Worm (Caenorhabditis elegans) whole organism, mixed stage, embryonic: Measurements from ENCODE around the gene ZK1248.15.

Source experiments
- M03D4.4 ChIP-seq: sonication (generic microtip); optimal IDR thresholded peaks from 2 replicates; lab custom pipeline; 2017; ENCODE audit warnings: mild to moderate bottlenecking, missing genetic modification characterization, missing compliant biosample characterization
- blmp-1 ChIP-seq: fragments of 150-350 bp; optimal IDR thresholded peaks from 2 replicates; lab custom pipeline; 2014; ENCODE audit warnings: missing biosample characterization, missing genetic modification characterization
- ceh-39 ChIP-seq: fragments of 150-350 bp; optimal IDR thresholded peaks from 2 replicates; lab custom pipeline; 2014; ENCODE audit warnings: missing biosample characterization, missing genetic modification characterization
- ceh-43 ChIP-seq: fragments of 200-800 bp; sonication (Bioruptor generic); optimal IDR thresholded peaks from 2 replicates; lab custom pipeline; 2018; ENCODE audit warnings: mild to moderate bottlenecking, missing genetic modification characterization, moderate library complexity, missing compliant biosample characterization
- ceh-83 ChIP-seq: fragments of 200-800 bp; sonication (Bioruptor generic); optimal IDR thresholded peaks from 2 replicates; lab custom pipeline; 2018; ENCODE audit warnings: mild to moderate bottlenecking, missing genetic modification characterization, missing compliant biosample characterization
- ces-1 ChIP-seq: fragments of 150-350 bp; optimal IDR thresholded peaks from 2 replicates; lab custom pipeline; 2014; ENCODE audit warnings: missing biosample characterization, missing genetic modification reagents, missing genetic modification characterization
- cnd-1 ChIP-seq: fragments of 200-800 bp; sonication (Bioruptor generic); optimal IDR thresholded peaks from 2 replicates; lab custom pipeline; 2018; ENCODE audit warnings: mild to moderate bottlenecking, missing genetic modification characterization, missing compliant biosample characterization
- drap-1 ChIP-seq: fragments of 200-800 bp; sonication (Bioruptor generic); optimal IDR thresholded peaks from 3 replicates; lab custom pipeline; 2018; ENCODE audit warnings: mild to moderate bottlenecking, missing genetic modification characterization, missing compliant biosample characterization
- elt-1 ChIP-seq: sonication (generic microtip); optimal IDR thresholded peaks from 2 replicates; lab custom pipeline; 2017; ENCODE audit warnings: missing genetic modification characterization, mild to moderate bottlenecking, missing compliant biosample characterization, antibody characterized with exemption, moderate library complexity, borderline replicate concordance; ENCODE audit not compliant: insufficient read depth
- elt-3 ChIP-seq: fragments of 150-350 bp; optimal IDR thresholded peaks from 2 replicates; lab custom pipeline; 2014; ENCODE audit warnings: missing biosample characterization, missing genetic modification characterization
- flh-1 ChIP-seq: fragments of 200-800 bp; sonication (Bioruptor generic); optimal IDR thresholded peaks from 2 replicates; lab custom pipeline; 2018; ENCODE audit warnings: mild to moderate bottlenecking, missing genetic modification characterization, moderate library complexity, missing compliant biosample characterization
- hlh-1 ChIP-seq: fragments of 150-350 bp; optimal IDR thresholded peaks from 2 replicates; lab custom pipeline; 2014; ENCODE audit warnings: missing biosample characterization, missing genetic modification reagents, missing genetic modification characterization
- lin-32 ChIP-seq: fragments of 200-800 bp; sonication (Bioruptor generic); optimal IDR thresholded peaks from 2 replicates; lab custom pipeline; 2018; ENCODE audit warnings: mild to moderate bottlenecking, missing genetic modification characterization, missing compliant biosample characterization
- lsy-2 ChIP-seq: fragments of 150-350 bp; optimal IDR thresholded peaks from 2 replicates; lab custom pipeline; 2014; ENCODE audit warnings: missing biosample characterization, missing genetic modification characterization
- mab-5 ChIP-seq: fragments of 150-350 bp; optimal IDR thresholded peaks from 2 replicates; lab custom pipeline; 2014; ENCODE audit warnings: missing biosample characterization, missing genetic modification characterization
- nhr-12 ChIP-seq: fragments of 150-350 bp; optimal IDR thresholded peaks from 2 replicates; lab custom pipeline; 2014; ENCODE audit warnings: missing biosample characterization, missing genetic modification characterization
- nhr-2 ChIP-seq: fragments of 150-350 bp; optimal IDR thresholded peaks from 2 replicates; lab custom pipeline; 2014; ENCODE audit warnings: missing biosample characterization, missing genetic modification characterization
- nhr-237 ChIP-seq: fragments of 150-350 bp; optimal IDR thresholded peaks from 2 replicates; lab custom pipeline; 2014; ENCODE audit warnings: missing biosample characterization, missing genetic modification characterization
- nhr-28 ChIP-seq: fragments of 150-350 bp; optimal IDR thresholded peaks from 2 replicates; lab custom pipeline; 2014; ENCODE audit warnings: missing biosample characterization, missing genetic modification characterization
- pha-4 ChIP-seq: fragments of 150-350 bp; optimal IDR thresholded peaks from 2 replicates; lab custom pipeline; 2018; ENCODE audit warnings: missing biosample characterization, missing genetic modification reagents, missing genetic modification characterization
- sem-2 ChIP-seq: fragments of 200-800 bp; sonication (Bioruptor generic); optimal IDR thresholded peaks from 2 replicates; lab custom pipeline; 2018; ENCODE audit warnings: mild to moderate bottlenecking, missing genetic modification characterization, missing compliant biosample characterization
- snpc-4 ChIP-seq: fragments of 150-350 bp; optimal IDR thresholded peaks from 2 replicates; lab custom pipeline; 2014; ENCODE audit warnings: missing biosample characterization, missing genetic modification characterization
- sptf-1 ChIP-seq: sonication (generic microtip); optimal IDR thresholded peaks from 2 replicates; lab custom pipeline; 2017; ENCODE audit warnings: mild to moderate bottlenecking, missing genetic modification characterization, moderate library complexity, missing compliant biosample characterization
- tbx-8 ChIP-seq: fragments of 200-800 bp; sonication (Bioruptor generic); optimal IDR thresholded peaks from 2 replicates; lab custom pipeline; 2018; ENCODE audit warnings: mild to moderate bottlenecking, missing genetic modification characterization, moderate library complexity, missing compliant biosample characterization
- unc-120 ChIP-seq: sonication (generic microtip); optimal IDR thresholded peaks from 2 replicates; lab custom pipeline; 2017; ENCODE audit warnings: missing genetic modification characterization, missing compliant biosample characterization; ENCODE audit not compliant: poor library complexity, severe bottlenecking
- unc-39 ChIP-seq: fragments of 150-350 bp; optimal IDR thresholded peaks from 2 replicates; lab custom pipeline; 2014; ENCODE audit warnings: missing biosample characterization, missing genetic modification characterization
- unc-62 ChIP-seq: fragments of 150-350 bp; optimal IDR thresholded peaks from 2 replicates; lab custom pipeline; 2014; ENCODE audit warnings: missing biosample characterization, missing genetic modification reagents, missing genetic modification characterization
- zip-8 ChIP-seq: fragments of 150-350 bp; optimal IDR thresholded peaks from 2 replicates; lab custom pipeline; 2014; ENCODE audit warnings: missing biosample characterization, missing genetic modification characterization
- ztf-11 ChIP-seq: fragments of 150-350 bp; optimal IDR thresholded peaks from 2 replicates; lab custom pipeline; 2014; ENCODE audit warnings: missing biosample characterization, missing genetic modification characterization

Gene ZK1248.15

ce11 chrII:5828486-5828885 lies 9.9 kb downstream of the ZK1248.15 start, which contains the start of gene ZK1248.11:
ZK1248.11 (minus strand) TSS chrII:5828586.
- no peak for TF ChIP-seq ceh-39
- no peak for TF ChIP-seq ceh-43 (GFP tag; lab: Kevin White, UChicago)
- TF ChIP-seq sem-2 (GFP tag; lab: Kevin White, UChicago): no peak
- TF ChIP-seq drap-1 (GFP tag; lab: Kevin White, UChicago): no peak
- no peak for TF ChIP-seq snpc-4 (tag; lab: Kevin White, UChicago)

- TF ChIP-seq nhr-2 (tag; lab: Kevin White, UChicago): no peak
- no peak for TF ChIP-seq pha-4 (tag; lab: Kevin White, UChicago)
- TF ChIP-seq zip-8: no peak
- TF ChIP-seq unc-62: no peak
- no peak for TF ChIP-seq ceh-83 (GFP tag; lab: Kevin White, UChicago)
- no peak for TF ChIP-seq ceh-43 (GFP tag; lab: Kevin White, UChicago)
- no peak for TF ChIP-seq M03D4.4 (tag; lab: Kevin White, UChicago)
- no peak for TF ChIP-seq nhr-28
- TF ChIP-seq nhr-12 (tag; lab: Kevin White, UChicago): no peak
- no peak for TF ChIP-seq cnd-1
- TF ChIP-seq tbx-8: no peak
- no peak for TF ChIP-seq lin-32 (GFP tag; lab: Kevin White, UChicago)
Measured at ce11 chrII:5827364-5827763, 11.0 kb downstream of the ZK1248.15 start, which contains the start of gene tbc-2. tbc-2 (minus strand) TSS chrII:5827443.

- TF ChIP-seq ces-1 (GFP tag; lab: Kevin White, UChicago) (peak; percentile 8), lin-32 (GFP tag; lab: Kevin White, UChicago) (no peak), unc-62 (peak; percentile 5), unc-120 (tag; lab: Kevin White, UChicago) (no peak), blmp-1 (no peak)
Measured at ce11 chrII:5820282-5820762, 18.0 kb downstream of the ZK1248.15 start, which contains the start of gene ehs-1. ehs-1 (plus strand) TSS chrII:5820712.

- TF ChIP-seq ztf-11 (tag; lab: Kevin White, UChicago) (no peak), unc-62 (no peak), nhr-28 (no peak)
Measured at ce11 chrII:5819655-5820054, 18.7 kb downstream of the ZK1248.15 start.

ce11 chrII:5818298-5818697 lies 20.1 kb downstream of the ZK1248.15 start, which contains the start of gene ZK1248.4:
ZK1248.4 (plus strand) TSS chrII:5818598.
- TF ChIP-seq nhr-12 (tag; lab: Kevin White, UChicago) (no peak), cnd-1 (no peak), snpc-4 (tag; lab: Kevin White, UChicago) (no peak), lsy-2 (tag; lab: Kevin White, UChicago) (no peak), mab-5 (tag; lab: Kevin White, UChicago) (no peak), flh-1 (GFP tag; lab: Kevin White, UChicago) (no peak), elt-1 (no peak)

- no peak for TF ChIP-seq ces-1 (GFP tag; lab: Kevin White, UChicago)
- TF ChIP-seq unc-39 (tag; lab: Kevin White, UChicago): no peak
- TF ChIP-seq cnd-1: no peak
- no peak for TF ChIP-seq blmp-1
- TF ChIP-seq ceh-43 (GFP tag; lab: Kevin White, UChicago): no peak
- TF ChIP-seq nhr-28: no peak
- TF ChIP-seq snpc-4 (tag; lab: Kevin White, UChicago): no peak
- TF ChIP-seq lin-32 (GFP tag; lab: Kevin White, UChicago): no peak
- no peak for TF ChIP-seq mab-5 (tag; lab: Kevin White, UChicago)
- TF ChIP-seq elt-1: no peak
- no peak for TF ChIP-seq sptf-1 (tag; lab: Kevin White, UChicago)
- TF ChIP-seq nhr-237 (tag; lab: Kevin White, UChicago): no peak
- TF ChIP-seq sem-2 (GFP tag; lab: Kevin White, UChicago): no peak
- TF ChIP-seq M03D4.4 (tag; lab: Kevin White, UChicago): no peak
- TF ChIP-seq hlh-1 (tag; lab: Kevin White, UChicago): no peak
- TF ChIP-seq unc-120 (tag; lab: Kevin White, UChicago): no peak
- no peak for TF ChIP-seq ztf-11 (tag; lab: Kevin White, UChicago)
- no peak for TF ChIP-seq zip-8
- TF ChIP-seq elt-3 (tag; lab: Kevin White, UChicago): no peak
- TF ChIP-seq, all 35 proteins: peak for 0
Measured at ce11 chrII:5816346-5816745, 22.0 kb downstream of the ZK1248.15 start, which contains the start of gene ZK1248.20. ZK1248.20 (plus strand) TSS chrII:5816646.
